Worm (Caenorhabditis elegans) whole organism, L4 larva: ENCODE data around the gene prmn-1.

Experiments used
- R02D3.7 ChIP-seq: fragments of 150-350 bp; sonication (generic microtip); optimal IDR thresholded peaks from 3 replicates; lab custom pipeline; 2014; ENCODE audit warnings: missing biosample characterization, missing genetic modification characterization
- T20F7.1 ChIP-seq: fragments of 200-800 bp; sonication (Bioruptor generic); optimal IDR thresholded peaks from 2 replicates; lab custom pipeline; 2018; ENCODE audit warnings: mild to moderate bottlenecking, missing genetic modification characterization, missing compliant biosample characterization
- aha-1 ChIP-seq: fragments of 150-350 bp; peaks from one replicate; lab custom pipeline; 2014; ENCODE audit warnings: missing biosample characterization, missing genetic modification characterization
- ama-1 ChIP-seq: fragments of 150-350 bp; optimal IDR thresholded peaks from 2 replicates; lab custom pipeline; 2014; ENCODE audit warnings: inconsistent platforms, mixed read lengths
- arid-1 ChIP-seq: fragments of 200-800 bp; sonication (Bioruptor generic); conservative IDR thresholded peaks from 2 replicates; pipeline ENCODE4 v1.3.6; 2022; ENCODE audit warnings: missing genetic modification reagents, missing genetic modification characterization, missing compliant biosample characterization
- attf-4 ChIP-seq: sonication (generic microtip); optimal IDR thresholded peaks from 3 replicates; lab custom pipeline; 2017; ENCODE audit warnings: missing biosample characterization, missing genetic modification characterization
- ceh-28 ChIP-seq: fragments of 150-350 bp; optimal IDR thresholded peaks from 2 replicates; lab custom pipeline; 2014; ENCODE audit warnings: missing biosample characterization, missing genetic modification reagents, missing genetic modification characterization
- ceh-32 ChIP-seq: sonication (generic microtip); optimal IDR thresholded peaks from 2 replicates; lab custom pipeline; 2016; ENCODE audit warnings: mild to moderate bottlenecking, missing genetic modification characterization, missing compliant biosample characterization; ENCODE audit not compliant: poor library complexity
- ces-1 ChIP-seq: fragments of 150-350 bp; sonication (generic microtip); optimal IDR thresholded peaks from 4 replicates; lab custom pipeline; 2014; ENCODE audit warnings: missing biosample characterization, missing genetic modification reagents, missing genetic modification characterization
- ctbp-1 ChIP-seq: fragments of 200-800 bp; sonication (Bioruptor generic); IDR thresholded peaks from 2 replicates; pipeline ENCODE4 v1.3.6; 2022; ENCODE audit warnings: missing genetic modification reagents, missing genetic modification characterization, missing compliant biosample characterization
- daf-12 ChIP-seq: fragments of 150-350 bp; optimal IDR thresholded peaks from 2 replicates; lab custom pipeline; 2014; ENCODE audit warnings: missing biosample characterization, missing genetic modification reagents, missing genetic modification characterization
- daf-16 ChIP-seq, 3 experiments: sonication (generic microtip); optimal IDR thresholded peaks; 2 replicates each; lab custom pipeline; 2016 to 2017; ENCODE audit warnings: missing genetic modification characterization in 3 of 3, missing genetic modification reagents in 3 of 3, mild to moderate bottlenecking in 2 of 3, missing compliant biosample characterization in 2 of 3, missing biosample characterization in 1 of 3, moderate library complexity in 1 of 3
- daf-19 ChIP-seq: fragments of 200-800 bp; sonication (Bioruptor generic); conservative IDR thresholded peaks from 2 replicates; pipeline ENCODE4 v1.3.6; 2022; ENCODE audit warnings: missing genetic modification characterization, missing compliant biosample characterization
- dmd-6 ChIP-seq: fragments of 200-800 bp; sonication (Bioruptor generic); IDR thresholded peaks from 2 replicates; pipeline ENCODE4 v1.3.6; 2022; ENCODE audit warnings: missing genetic modification reagents, missing genetic modification characterization, missing compliant biosample characterization
- dpl-1 ChIP-seq: fragments of 150-350 bp; optimal IDR thresholded peaks from 2 replicates; lab custom pipeline; 2014; ENCODE audit warnings: missing biosample characterization, missing genetic modification reagents, missing genetic modification characterization
- duxl-1 ChIP-seq: sonication (generic microtip); optimal IDR thresholded peaks from 2 replicates; lab custom pipeline; 2016; ENCODE audit warnings: mild to moderate bottlenecking, missing genetic modification characterization, moderate library complexity, missing compliant biosample characterization; ENCODE audit not compliant: poor library complexity
- dve-1 ChIP-seq: sonication (generic microtip); optimal IDR thresholded peaks from 2 replicates; lab custom pipeline; 2017; ENCODE audit warnings: antibody characterized with exemption, mild to moderate bottlenecking, missing genetic modification characterization, missing compliant biosample characterization; ENCODE audit not compliant: insufficient read depth
- hlh-11 ChIP-seq: fragments of 200-800 bp; sonication (Bioruptor generic); optimal IDR thresholded peaks from 2 replicates; lab custom pipeline; 2018; ENCODE audit warnings: mild to moderate bottlenecking, missing genetic modification characterization, missing compliant biosample characterization
- hlh-30 ChIP-seq: sonication (generic microtip); optimal IDR thresholded peaks from 2 replicates; lab custom pipeline; 2017; ENCODE audit warnings: antibody characterized with exemption, mild to moderate bottlenecking, missing genetic modification characterization, missing compliant biosample characterization; ENCODE audit not compliant: insufficient read depth
- hmg-1.1 ChIP-seq: fragments of 200-800 bp; sonication (Bioruptor generic); IDR thresholded peaks from 2 replicates; pipeline ENCODE4 v1.3.6; 2022; ENCODE audit warnings: missing genetic modification reagents, missing genetic modification characterization, missing compliant biosample characterization
- jun-1 ChIP-seq: fragments of 150-350 bp; optimal IDR thresholded peaks from 2 replicates; lab custom pipeline; 2014; ENCODE audit warnings: missing biosample characterization, missing genetic modification reagents, missing genetic modification characterization
- lsy-2 ChIP-seq, 2 experiments: fragments of 150-350 bp in 1 of 2; sonication (generic microtip) in 1 of 2; optimal IDR thresholded peaks; 2 replicates each; lab custom pipeline; 2014 to 2017; ENCODE audit warnings: missing biosample characterization in 2 of 2, missing genetic modification characterization in 2 of 2
- madf-5 ChIP-seq, 2 experiments: fragments of 200-800 bp; sonication (Bioruptor generic); IDR thresholded peaks; 2 replicates each; pipeline ENCODE4 v1.3.6; 2022; ENCODE audit warnings: missing compliant biosample characterization in 2 of 2, missing genetic modification characterization in 2 of 2
- mdl-1 ChIP-seq, 2 experiments: fragments of 150-350 bp in 1 of 2; sonication (generic microtip) in 1 of 2; optimal IDR thresholded peaks; 2 replicates each; lab custom pipeline; 2014 to 2017; ENCODE audit warnings: missing biosample characterization in 2 of 2, missing genetic modification characterization in 2 of 2
- mep-1 ChIP-seq: fragments of 150-350 bp; sonication (generic microtip); optimal IDR thresholded peaks from 3 replicates; lab custom pipeline; 2014; ENCODE audit warnings: missing biosample characterization, missing genetic modification characterization
- mxl-3 ChIP-seq: fragments of 200-800 bp; sonication (Bioruptor generic); optimal IDR thresholded peaks from 2 replicates; lab custom pipeline; 2018; ENCODE audit warnings: mild to moderate bottlenecking, missing genetic modification characterization, missing compliant biosample characterization
- nhr-102 ChIP-seq: sonication (generic microtip); optimal IDR thresholded peaks from 2 replicates; lab custom pipeline; 2016; ENCODE audit warnings: mild to moderate bottlenecking, missing genetic modification characterization, moderate library complexity, missing compliant biosample characterization
- nhr-11 ChIP-seq: fragments of 150-350 bp; optimal IDR thresholded peaks from 2 replicates; lab custom pipeline; 2014; ENCODE audit warnings: missing biosample characterization, missing genetic modification characterization
- nhr-111 ChIP-seq: fragments of 200-800 bp; sonication (Bioruptor generic); optimal IDR thresholded peaks from 2 replicates; lab custom pipeline; 2018; ENCODE audit warnings: mild to moderate bottlenecking, missing genetic modification characterization, missing compliant biosample characterization
- nhr-237 ChIP-seq: sonication (generic microtip); optimal IDR thresholded peaks from 2 replicates; lab custom pipeline; 2017; ENCODE audit warnings: missing biosample characterization, missing genetic modification characterization
- nhr-28 ChIP-seq: fragments of 150-350 bp; optimal IDR thresholded peaks from 2 replicates; lab custom pipeline; 2014; ENCODE audit warnings: missing biosample characterization, missing genetic modification characterization
- nhr-42 ChIP-seq: fragments of 200-800 bp; sonication (Bioruptor generic); IDR thresholded peaks from 2 replicates; pipeline ENCODE4 v1.3.6; 2022; ENCODE audit warnings: missing genetic modification characterization, missing compliant biosample characterization
- nhr-6 ChIP-seq: fragments of 150-350 bp; optimal IDR thresholded peaks from 2 replicates; lab custom pipeline; 2014; ENCODE audit warnings: missing biosample characterization, missing genetic modification characterization
- nhr-77 ChIP-seq: fragments of 150-350 bp; optimal IDR thresholded peaks from 2 replicates; lab custom pipeline; 2014; ENCODE audit warnings: missing biosample characterization, missing genetic modification characterization
- php-3 ChIP-seq: fragments of 200-800 bp; sonication (Bioruptor generic); IDR thresholded peaks from 2 replicates; pipeline ENCODE4 v1.3.6; 2022; ENCODE audit warnings: missing genetic modification reagents, missing genetic modification characterization, missing compliant biosample characterization
- pqm-1 ChIP-seq: sonication (generic microtip); optimal IDR thresholded peaks from 2 replicates; lab custom pipeline; 2017; ENCODE audit warnings: missing biosample characterization, missing genetic modification characterization
- saeg-2 ChIP-seq: fragments of 200-800 bp; sonication (Bioruptor generic); IDR thresholded peaks from 2 replicates; pipeline ENCODE4 v1.3.6; 2022; ENCODE audit warnings: missing genetic modification reagents, missing genetic modification characterization, missing compliant biosample characterization
- tag-97 ChIP-seq: fragments of 200-800 bp; sonication (Bioruptor generic); IDR thresholded peaks from 2 replicates; pipeline ENCODE4 v1.3.6; 2022; ENCODE audit warnings: missing genetic modification characterization, missing compliant biosample characterization
- unc-62 ChIP-seq, 3 experiments: fragments of 150-350 bp in 1 of 3; sonication (generic microtip); optimal IDR thresholded peaks in 2 of 3; peaks in 1 of 3; 1 replicate in 1 of 3; 2 replicates in 2 of 3; lab custom pipeline; 2014 to 2017; ENCODE audit warnings: missing biosample characterization in 3 of 3, missing genetic modification characterization in 3 of 3, missing genetic modification reagents in 3 of 3, missing genotype in 1 of 3
- vab-7 ChIP-seq: fragments of 200-800 bp; sonication (Bioruptor generic); IDR thresholded peaks from 2 replicates; pipeline ENCODE4 v1.3.6; 2022; ENCODE audit warnings: missing genetic modification reagents, missing genetic modification characterization, missing compliant biosample characterization
- zag-1 ChIP-seq: fragments of 150-350 bp; optimal IDR thresholded peaks from 2 replicates; lab custom pipeline; 2014; ENCODE audit warnings: missing biosample characterization, missing genetic modification characterization
- zfp-3 ChIP-seq: fragments of 200-800 bp; sonication (Bioruptor generic); conservative IDR thresholded peaks from 2 replicates; pipeline ENCODE4 v1.3.6; 2022; ENCODE audit warnings: missing genetic modification reagents, missing genetic modification characterization, missing compliant biosample characterization
- ztf-7 ChIP-seq: fragments of 150-350 bp; optimal IDR thresholded peaks from 2 replicates; lab custom pipeline; 2014; ENCODE audit warnings: missing biosample characterization, missing genetic modification characterization

prmn-1 gene

DNA sequence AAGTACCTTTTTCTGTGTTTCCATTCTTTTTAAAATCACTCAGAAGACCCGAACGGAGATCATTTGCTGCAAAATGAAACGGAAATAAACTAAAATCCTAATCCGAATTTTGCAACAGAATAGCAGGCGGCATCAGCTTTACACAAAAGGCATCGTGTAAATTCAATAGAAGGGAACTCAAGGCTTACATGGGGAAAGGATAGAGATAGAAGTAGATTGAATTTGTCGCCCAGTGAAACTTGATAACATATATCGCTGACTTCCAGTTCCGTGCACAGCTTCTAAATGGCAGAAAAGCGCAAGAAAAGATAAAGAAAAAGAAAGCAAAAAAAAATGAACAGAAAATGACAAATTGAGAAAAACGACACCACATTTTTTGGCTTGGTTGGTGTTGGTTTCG, 21.0 kb downstream of the prmn-1 start, which contains the start of gene slo-2:
slo-2 (minus strand) TSS at position 24 of the 400 bp plus-strand sequence.
- no peak for TF ChIP-seq attf-4 (tag; lab: Kevin White, UChicago)
- TF ChIP-seq ctbp-1 (GFP tag; lab: Robert Waterston, UW), result peak; percentile 59; the same call in 1 of the 2 replicates
- TF ChIP-seq unc-62 (GFP tag; optimal IDR thresholded peaks at IDR 0.05 in 1 of 2; lab: Kevin White, UChicago), result peak in 1 of 2 experiments; percentile 14
- no peak for TF ChIP-seq unc-62 (tag; optimal IDR thresholded peaks at IDR 0.05; lab: Kevin White, UChicago)

DNA sequence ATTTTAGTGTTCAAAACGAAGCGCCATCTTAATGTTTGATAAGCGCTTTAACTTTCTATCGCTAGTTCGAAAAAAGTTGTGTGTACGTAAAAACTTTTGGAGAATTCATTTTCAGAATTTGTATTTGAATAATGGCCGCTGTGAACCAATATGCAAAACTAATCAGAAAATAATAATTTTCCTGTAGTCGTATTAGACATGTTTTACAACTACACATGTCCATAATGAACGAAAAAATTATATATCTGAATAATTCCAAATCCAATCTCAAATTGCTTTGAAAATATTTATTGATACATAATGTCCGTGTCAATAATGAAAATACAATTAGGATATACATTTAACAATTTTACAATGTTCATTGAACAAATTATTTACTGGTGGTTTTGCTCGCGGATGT, 21.9 kb downstream of the prmn-1 start:
- TF ChIP-seq daf-12 (tag; lab: Kevin White, UChicago) (no peak), ztf-7 (tag; lab: Kevin White, UChicago) (no peak), zag-1 (tag; lab: Kevin White, UChicago) (no peak), nhr-237 (tag; lab: Kevin White, UChicago) (no peak), mep-1 (tag; lab: Kevin White, UChicago) (peak; percentile 50), zfp-3 (GFP tag; lab: Robert Waterston, UW) (no peak), daf-16 (GFP tag; optimal IDR thresholded peaks at IDR 0.05; lab: Kevin White, UChicago) (no peak), daf-16 (tag; optimal IDR thresholded peaks at IDR 0.05; lab: Kevin White, UChicago) (peak; percentile 19), aha-1 (tag; lab: Kevin White, UChicago) (peak; percentile 92)

DNA sequence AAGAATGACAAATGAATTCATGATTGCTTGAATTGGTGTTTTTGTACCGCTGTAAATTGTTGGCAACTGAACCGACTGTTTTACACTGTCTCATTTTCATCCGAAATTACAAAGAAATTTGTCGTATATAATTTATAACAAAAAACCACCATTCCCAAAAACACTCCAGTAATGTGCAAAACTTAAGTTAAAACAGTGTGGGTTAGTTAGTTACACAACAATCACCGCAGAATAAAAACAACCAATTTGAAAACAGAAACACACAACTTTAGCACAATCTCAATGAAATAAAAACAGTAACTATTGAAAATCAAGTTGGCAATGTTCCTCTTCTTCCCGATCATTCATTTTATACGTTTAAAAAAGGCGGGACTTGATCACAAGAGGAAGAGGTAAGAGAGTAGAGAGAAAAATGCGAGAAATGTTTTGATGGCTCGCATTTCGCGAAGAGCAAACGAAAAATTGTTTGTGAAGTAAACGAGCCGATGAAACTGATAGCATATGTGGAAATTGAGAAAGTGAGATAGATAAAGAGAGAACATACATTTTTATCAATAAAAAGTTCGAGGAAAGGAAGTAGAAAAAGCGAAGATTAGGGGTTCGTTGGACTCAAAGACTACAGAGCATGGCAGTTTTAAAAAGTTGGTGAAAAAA, 22.9 kb downstream of the prmn-1 start, which contains the start of gene F08B12.4:
F08B12.4 (minus strand) TSS at position 51 of the 654 bp plus-strand sequence.
- TF ChIP-seq dpl-1 (GFP tag; lab: Kevin White, UChicago) (no peak), ceh-32 (tag; lab: Kevin White, UChicago) (no peak), ceh-28 (tag; lab: Kevin White, UChicago) (no peak), daf-16 (GFP tag; optimal IDR thresholded peaks at IDR 0.05; lab: Kevin White, UChicago) (peak in 1 of 2 experiments; percentile 27), daf-16 (tag; optimal IDR thresholded peaks at IDR 0.05; lab: Kevin White, UChicago) (peak; percentile 83), lsy-2 (tag; optimal IDR thresholded peaks at IDR 0.05; lab: Kevin White, UChicago) (peak in 1 of 2 experiments; percentile 46), ces-1 (GFP tag; lab: Kevin White, UChicago) (no peak), hlh-11 (tag; lab: Kevin White, UChicago) (peak; percentile 65), saeg-2 (GFP tag; lab: Robert Waterston, UW) (no peak), nhr-102 (tag; lab: Kevin White, UChicago) (no peak), nhr-42 (GFP tag; lab: Robert Waterston, UW) (peak; percentile 36; the same call in 1 of the 2 replicates), dmd-6 (GFP tag; lab: Robert Waterston, UW) (peak; percentile 70), nhr-11 (tag; lab: Kevin White, UChicago) (peak; percentile 41), arid-1 (GFP tag; lab: Robert Waterston, UW) (no peak), nhr-28 (tag; lab: Kevin White, UChicago) (peak; percentile 64), madf-5 (GFP tag; IDR thresholded peaks at IDR 0.05; lab: Robert Waterston, UW) (no peak), unc-62 (GFP tag; optimal IDR thresholded peaks at IDR 0.05 in 1 of 2; lab: Kevin White, UChicago) (no peak), unc-62 (tag; optimal IDR thresholded peaks at IDR 0.05; lab: Kevin White, UChicago) (no peak), tag-97 (no peak), nhr-111 (GFP tag; lab: Kevin White, UChicago) (no peak), mxl-3 (GFP tag; lab: Kevin White, UChicago) (no peak), duxl-1 (tag; lab: Kevin White, UChicago) (no peak), hlh-30 (peak; percentile 53), ztf-7 (tag; lab: Kevin White, UChicago) (no peak), ama-1 (lab: Kevin White, UChicago) (peak; percentile 47), dve-1 (peak; percentile 81), pqm-1 (tag; lab: Kevin White, UChicago) (peak; percentile 69), php-3 (GFP tag; lab: Robert Waterston, UW) (peak; percentile 51; the same call in 1 of the 2 replicates), vab-7 (GFP tag; lab: Robert Waterston, UW) (no peak), R02D3.7 (tag; lab: Kevin White, UChicago) (no peak), nhr-6 (tag; lab: Kevin White, UChicago) (peak; percentile 42), nhr-77 (tag; lab: Kevin White, UChicago) (peak; percentile 56), T20F7.1 (GFP tag; lab: Kevin White, UChicago) (peak; percentile 11), aha-1 (tag; lab: Kevin White, UChicago) (peak; percentile 63), jun-1 (tag; lab: Kevin White, UChicago) (no peak), daf-19 (no peak), hmg-1.1 (GFP tag; lab: Robert Waterston, UW) (no peak), mep-1 (tag; lab: Kevin White, UChicago) (peak; percentile 26), mdl-1 (tag; optimal IDR thresholded peaks at IDR 0.05; lab: Kevin White, UChicago) (peak in 1 of 2 experiments; percentile 11)
